Fruit fly (Drosophila melanogaster) whole organism, prepupa: ENCODE results near the gene Psn.

ENCODE experiments used
- Blimp-1 ChIP-seq: fragments of 200-800 bp; sonication (Bioruptor generic); optimal IDR thresholded peaks from 3 replicates; lab custom pipeline; 2017; ENCODE audit warnings: missing biosample characterization, missing genetic modification characterization, mild to moderate bottlenecking, moderate library complexity, missing genetic modification reagents
- CG10631 ChIP-seq: fragments of 200-800 bp; sonication (Bioruptor generic); optimal IDR thresholded peaks from 2 replicates; lab custom pipeline; 2016; ENCODE audit warnings: missing biosample characterization, missing genetic modification characterization
- CG10669 ChIP-seq: fragments of 200-800 bp; sonication (Bioruptor generic); optimal IDR thresholded peaks from 3 replicates; lab custom pipeline; 2018; ENCODE audit warnings: missing biosample characterization, mild to moderate bottlenecking, missing genetic modification characterization, moderate library complexity
- CG15336 ChIP-seq: fragments of 200-800 bp; sonication (Bioruptor generic); IDR thresholded peaks from 2 replicates; pipeline ENCODE4 v1.3.6; 2022; ENCODE audit warnings: missing biosample characterization, missing genetic modification characterization
- CG16779 ChIP-seq: fragments of 200-800 bp; sonication (Bioruptor generic); optimal IDR thresholded peaks from 3 replicates; lab custom pipeline; 2017; ENCODE audit warnings: missing biosample characterization, mild to moderate bottlenecking, missing genetic modification characterization
- CG31627 ChIP-seq: fragments of 200-800 bp; sonication (Bioruptor generic); optimal IDR thresholded peaks from 3 replicates; lab custom pipeline; 2016; ENCODE audit warnings: missing biosample characterization, missing genetic modification characterization
- CG32006 ChIP-seq: fragments of 200-800 bp; sonication (Bioruptor generic); optimal IDR thresholded peaks from 3 replicates; lab custom pipeline; 2017; ENCODE audit warnings: missing biosample characterization, mild to moderate bottlenecking, missing genetic modification characterization
- CG34406 ChIP-seq: fragments of 200-800 bp; sonication (Bioruptor generic); optimal IDR thresholded peaks from 3 replicates; lab custom pipeline; 2016; ENCODE audit warnings: missing biosample characterization, missing genetic modification characterization
- CG4318 ChIP-seq: fragments of 200-800 bp; sonication (Bioruptor generic); optimal IDR thresholded peaks from 3 replicates; lab custom pipeline; 2017; ENCODE audit warnings: missing biosample characterization, mild to moderate bottlenecking, missing genetic modification characterization
- CG6163 ChIP-seq: fragments of 200-800 bp; sonication (Bioruptor generic); IDR thresholded peaks from 3 replicates; pipeline ENCODE4 v1.3.6; 2022; ENCODE audit warnings: missing biosample characterization, missing genetic modification characterization
- CG6276 ChIP-seq: fragments of 200-800 bp; sonication (Bioruptor generic); optimal IDR thresholded peaks from 2 replicates; lab custom pipeline; 2017; ENCODE audit warnings: missing biosample characterization, mild to moderate bottlenecking, missing genetic modification characterization
- CG6854 ChIP-seq: fragments of 200-800 bp; sonication (Bioruptor generic); optimal IDR thresholded peaks from 2 replicates; lab custom pipeline; 2017; ENCODE audit warnings: missing biosample characterization, mild to moderate bottlenecking, missing genetic modification characterization
- CG8319 ChIP-seq: fragments of 200-800 bp; sonication (Bioruptor generic); optimal IDR thresholded peaks from 3 replicates; lab custom pipeline; 2016; ENCODE audit warnings: missing biosample characterization, missing genetic modification characterization
- CG8632 ChIP-seq: fragments of 200-800 bp; sonication (Bioruptor generic); optimal IDR thresholded peaks from 3 replicates; lab custom pipeline; 2016; ENCODE audit warnings: missing biosample characterization, missing genetic modification characterization
- CG9139 ChIP-seq: fragments of 200-800 bp; sonication (Bioruptor generic); optimal IDR thresholded peaks from 3 replicates; lab custom pipeline; 2017; ENCODE audit warnings: missing biosample characterization, mild to moderate bottlenecking, missing genetic modification characterization
- Eip75B ChIP-seq: fragments of 200-800 bp; sonication (Bioruptor generic); optimal IDR thresholded peaks from 3 replicates; lab custom pipeline; 2016; ENCODE audit warnings: missing biosample characterization, missing genetic modification characterization
- Eip78C ChIP-seq: fragments of 200-800 bp; sonication (Bioruptor generic); peaks from one replicate; lab custom pipeline; 2016; ENCODE audit warnings: missing biosample characterization, missing genetic modification characterization
- Eip93F ChIP-seq: fragments of 200-800 bp; sonication (Bioruptor generic); optimal IDR thresholded peaks from 2 replicates; lab custom pipeline; 2016; ENCODE audit warnings: missing biosample characterization, mild to moderate bottlenecking, missing genetic modification characterization
- Ets96B ChIP-seq: fragments of 200-800 bp; optimal IDR thresholded peaks from 2 replicates; lab custom pipeline; 2019; ENCODE audit warnings: missing biosample characterization, mild to moderate bottlenecking, missing genetic modification characterization, moderate library complexity
- Gug ChIP-seq: fragments of 200-800 bp; sonication (Bioruptor generic); IDR thresholded peaks from 2 replicates; pipeline ENCODE4 v1.3.6; 2022; ENCODE audit warnings: missing biosample characterization, missing genetic modification characterization
- Hr38 ChIP-seq: sonication (Bioruptor generic); optimal IDR thresholded peaks from 2 replicates; lab custom pipeline; 2016; ENCODE audit warnings: missing biosample characterization, missing genetic modification characterization
- Hr4 ChIP-seq: fragments of 200-800 bp; sonication (Bioruptor generic); optimal IDR thresholded peaks from 3 replicates; lab custom pipeline; 2016; ENCODE audit warnings: missing biosample characterization, missing genetic modification characterization
- Met ChIP-seq: fragments of 200-800 bp; sonication (Bioruptor generic); optimal IDR thresholded peaks from 3 replicates; lab custom pipeline; 2016; ENCODE audit warnings: missing biosample characterization, missing genetic modification characterization
- OdsH ChIP-seq: fragments of 200-800 bp; sonication (Bioruptor generic); optimal IDR thresholded peaks from 3 replicates; lab custom pipeline; 2016; ENCODE audit warnings: missing biosample characterization, missing genetic modification characterization
- Sox14 ChIP-seq: fragments of 200-800 bp; sonication (Bioruptor generic); optimal IDR thresholded peaks from 3 replicates; lab custom pipeline; 2016; ENCODE audit warnings: missing biosample characterization, missing genetic modification characterization
- Sox15 ChIP-seq: fragments of 200-800 bp; sonication (Bioruptor generic); optimal IDR thresholded peaks from 3 replicates; lab custom pipeline; 2016; ENCODE audit warnings: missing biosample characterization, missing genetic modification characterization
- cyc ChIP-seq: fragments of 200-800 bp; sonication (Bioruptor generic); optimal IDR thresholded peaks from 3 replicates; lab custom pipeline; 2016; ENCODE audit warnings: missing biosample characterization, missing genetic modification characterization
- dac ChIP-seq: fragments of 200-800 bp; sonication (Bioruptor generic); optimal IDR thresholded peaks from 2 replicates; lab custom pipeline; 2017; ENCODE audit warnings: missing biosample characterization, mild to moderate bottlenecking, missing genetic modification characterization
- eg ChIP-seq: fragments of 200-800 bp; sonication (Bioruptor generic); IDR thresholded peaks from 3 replicates; pipeline ENCODE4 v1.3.6; 2022; ENCODE audit warnings: missing biosample characterization, missing genetic modification characterization
- esn ChIP-seq: fragments of 200-800 bp; sonication (Bioruptor generic); optimal IDR thresholded peaks from 2 replicates; lab custom pipeline; 2016; ENCODE audit warnings: missing biosample characterization, mild to moderate bottlenecking, missing genetic modification characterization, moderate library complexity
- fd59A ChIP-seq: fragments of 200-800 bp; sonication (Bioruptor generic); optimal IDR thresholded peaks from 2 replicates; lab custom pipeline; 2017; ENCODE audit warnings: missing biosample characterization, mild to moderate bottlenecking, missing genetic modification characterization, missing genetic modification reagents
- fkh ChIP-seq: fragments of 200-800 bp; sonication (Bioruptor generic); optimal IDR thresholded peaks from 3 replicates; lab custom pipeline; 2017; ENCODE audit warnings: missing biosample characterization, mild to moderate bottlenecking, missing genetic modification characterization, moderate library complexity
- lz ChIP-seq: fragments of 200-800 bp; sonication (Bioruptor generic); optimal IDR thresholded peaks from 3 replicates; lab custom pipeline; 2016; ENCODE audit warnings: missing biosample characterization, missing genetic modification characterization
- net ChIP-seq: fragments of 200-800 bp; sonication (Bioruptor generic); optimal IDR thresholded peaks from 3 replicates; lab custom pipeline; 2016; ENCODE audit warnings: missing biosample characterization, missing genetic modification characterization
- spab ChIP-seq: fragments of 200-800 bp; sonication (Bioruptor generic); optimal IDR thresholded peaks from 2 replicates; lab custom pipeline; 2017; ENCODE audit warnings: missing biosample characterization, mild to moderate bottlenecking, missing genetic modification characterization, missing genetic modification reagents
- svp ChIP-seq: fragments of 200-800 bp; sonication (Bioruptor generic); peaks from one replicate; lab custom pipeline; 2016; ENCODE audit warnings: missing biosample characterization, missing genetic modification characterization
- topi ChIP-seq: fragments of 200-800 bp; sonication (Bioruptor generic); optimal IDR thresholded peaks from 3 replicates; lab custom pipeline; 2016; ENCODE audit warnings: missing biosample characterization, missing genetic modification characterization
- vri ChIP-seq: fragments of 200-800 bp; sonication (Bioruptor generic); optimal IDR thresholded peaks from 3 replicates; lab custom pipeline; 2016; ENCODE audit warnings: missing biosample characterization, mild to moderate bottlenecking, missing genetic modification characterization

The Psn gene

DNA sequence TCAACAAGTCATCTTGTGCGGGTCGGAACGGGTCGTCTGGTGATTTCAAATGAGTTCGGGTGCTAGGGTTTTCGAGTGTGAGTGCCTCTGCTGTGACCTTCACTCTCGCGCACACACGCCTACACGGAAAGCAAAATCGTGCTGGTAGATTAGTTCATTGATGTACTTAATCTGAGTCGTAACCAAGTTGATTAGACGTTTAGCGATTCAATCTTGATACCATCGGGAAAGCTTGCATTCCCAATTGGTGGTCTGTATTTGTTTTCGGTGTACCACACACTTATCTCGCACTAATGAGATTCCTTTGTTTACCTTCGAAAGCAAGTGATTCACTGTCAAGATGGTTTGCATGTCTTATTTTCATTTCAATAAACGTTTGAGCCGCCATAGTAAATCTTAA, 43.3 kb upstream of the Psn start (continued):
- TF ChIP-seq CG32006 (GFP tag; lab: Kevin White, UChicago) (no peak), CG15336 (GFP tag; lab: Robert Waterston, UW) (no peak), CG9139 (no peak), Met (GFP tag; lab: Kevin White, UChicago) (no peak), CG6276 (GFP tag; lab: Kevin White, UChicago) (no peak), CG4318 (no peak), Hr38 (no peak), CG8632 (GFP tag; lab: Kevin White, UChicago) (no peak), Hr4 (no peak), CG34406 (GFP tag; lab: Kevin White, UChicago) (no peak)

DNA sequence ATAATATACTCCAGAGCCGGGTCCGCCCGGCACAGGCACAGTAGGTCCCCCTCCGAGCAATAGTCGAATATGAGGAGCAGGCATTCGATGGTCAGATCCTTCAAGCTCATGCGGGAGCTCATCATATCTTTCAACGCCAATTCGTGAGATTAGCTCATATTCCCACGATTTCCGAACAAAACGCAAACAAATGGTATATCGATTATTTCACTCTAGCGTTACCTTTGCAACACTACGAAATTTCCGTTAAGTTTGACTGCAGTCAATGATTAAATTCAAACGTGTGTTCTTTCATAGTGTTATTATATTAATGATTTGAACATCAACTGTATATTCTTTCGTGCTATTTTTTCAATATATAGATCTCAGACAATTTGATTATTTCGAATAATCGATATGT, 38.9 kb upstream of the Psn start, which contains the start of gene CG33969:
CG33969 (minus strand) TSS at position 197 of the 400 bp plus-strand sequence.
- TF ChIP-seq CG10669 (GFP tag; lab: Kevin White, UChicago): no peak
- peak; percentile 32 for TF ChIP-seq Sox14
- TF ChIP-seq Hr38: no peak
- TF ChIP-seq OdsH (GFP tag; lab: Kevin White, UChicago): no peak
- no peak for TF ChIP-seq CG34406 (GFP tag; lab: Kevin White, UChicago)
- TF ChIP-seq Ets96B: no peak
- no peak for TF ChIP-seq CG8632 (GFP tag; lab: Kevin White, UChicago)
- peak; percentile 1 for TF ChIP-seq topi (GFP tag; lab: Kevin White, UChicago)
- TF ChIP-seq net (GFP tag; lab: Kevin White, UChicago): no peak
- TF ChIP-seq dac (GFP tag; lab: Kevin White, UChicago): no peak
- TF ChIP-seq Met (GFP tag; lab: Kevin White, UChicago): no peak
- no peak for TF ChIP-seq Gug (GFP tag; lab: Robert Waterston, UW)
- TF ChIP-seq vri (GFP tag; lab: Kevin White, UChicago): peak; percentile 73
- no peak for TF ChIP-seq CG6854 (GFP tag; lab: Kevin White, UChicago)
- TF ChIP-seq Eip75B (GFP tag; lab: Kevin White, UChicago): no peak
- TF ChIP-seq eg (GFP tag; lab: Robert Waterston, UW): no peak
- TF ChIP-seq fd59A (GFP tag; lab: Kevin White, UChicago): no peak
- no peak for TF ChIP-seq CG31627 (GFP tag; lab: Kevin White, UChicago)
- TF ChIP-seq esn (GFP tag; lab: Kevin White, UChicago): peak; percentile 24
- TF ChIP-seq Blimp-1 (GFP tag; lab: Kevin White, UChicago): no peak
- no peak for TF ChIP-seq CG16779
- TF ChIP-seq CG8319: no peak
- no peak for TF ChIP-seq CG10631 (GFP tag; lab: Kevin White, UChicago)
- TF ChIP-seq fkh (GFP tag; lab: Kevin White, UChicago): peak; percentile 73
- peak; percentile 77 for TF ChIP-seq Eip78C

dm6 chr3L:20395257-20395909, 36.9 kb upstream of the Psn start:
- no peak for TF ChIP-seq Sox15 (GFP tag; lab: Kevin White, UChicago)
- TF ChIP-seq esn (GFP tag; lab: Kevin White, UChicago): peak; percentile 38
- TF ChIP-seq Eip78C: peak; percentile 66
- peak; percentile 26 for TF ChIP-seq topi (GFP tag; lab: Kevin White, UChicago)
- peak; percentile 3 for TF ChIP-seq cyc (GFP tag; lab: Kevin White, UChicago)
- no peak for TF ChIP-seq spab
- peak; percentile 91 for TF ChIP-seq vri (GFP tag; lab: Kevin White, UChicago)
- TF ChIP-seq Sox14: peak; percentile 11
- no peak for TF ChIP-seq CG10669 (GFP tag; lab: Kevin White, UChicago)
- TF ChIP-seq eg (GFP tag; lab: Robert Waterston, UW): no peak
- TF ChIP-seq CG6163 (GFP tag; lab: Robert Waterston, UW): no peak
- peak; percentile 14 for TF ChIP-seq lz (GFP tag; lab: Kevin White, UChicago)
- TF ChIP-seq Eip93F (GFP tag; lab: Kevin White, UChicago): peak; percentile 5
- TF ChIP-seq Met (GFP tag; lab: Kevin White, UChicago): peak; percentile 39
- peak; percentile 73 for TF ChIP-seq svp (GFP tag; lab: Kevin White, UChicago)
